Fruit fly (Drosophila melanogaster): ENCODE measurements around the gene CapaR.

The CapaR gene

dm6 chr3L:21536857-21537256, 25.1 kb downstream of the CapaR start, which contains the start of gene Rpn10 (continued):
- no peak for TF ChIP-seq CG32767 (GFP tag; IDR thresholded peaks at IDR 0.05)
- no peak for TF ChIP-seq Hr39 (optimal IDR thresholded peaks at IDR 0.05)
- no peak for TF ChIP-seq CG8359 (GFP tag; optimal IDR thresholded peaks at IDR 0.05; ENCODE audit: borderline replicate concordance)
- TF ChIP-seq Hr78 (GFP tag; optimal IDR thresholded peaks at IDR 0.05): peak in 1 of 2 experiments; percentile 99
- TF ChIP-seq Sin3A (optimal IDR thresholded peaks at IDR 0.05): peak; percentile 27
- TF ChIP-seq klu (GFP tag; IDR thresholded peaks at IDR 0.05): no peak
- TF ChIP-seq z (GFP tag; IDR thresholded peaks at IDR 0.05): no peak
- no peak for TF ChIP-seq hkb (optimal IDR thresholded peaks at IDR 0.05)
- TF ChIP-seq hkb (GFP tag; IDR thresholded peaks at IDR 0.05): no peak; the same call in 1 of the 2 replicates
- no peak for TF ChIP-seq NK7.1 (GFP tag; optimal IDR thresholded peaks at IDR 0.05)
- no peak for TF ChIP-seq ranshi (GFP tag; IDR thresholded peaks at IDR 0.05)
- peak; percentile 76 for TF ChIP-seq Ets97D (GFP tag; optimal IDR thresholded peaks at IDR 0.05)
- no peak for TF ChIP-seq kah (GFP tag; optimal IDR thresholded peaks at IDR 0.05)
- TF ChIP-seq CG9215 (GFP tag; IDR thresholded peaks at IDR 0.05): no peak
- no peak for TF ChIP-seq jing (GFP tag; optimal IDR thresholded peaks at IDR 0.05)
- TF ChIP-seq dimm (GFP tag; IDR thresholded peaks at IDR 0.05): no peak
- peak; percentile 99 for TF ChIP-seq MBD-R2 (GFP tag; IDR thresholded peaks at IDR 0.05)
- TF ChIP-seq chif (GFP tag; optimal IDR thresholded peaks at IDR 0.05): peak in 1 of 2 experiments; percentile 5
- TF ChIP-seq croc (GFP tag; conservative IDR thresholded peaks at IDR 0.05): no peak
- TF ChIP-seq sna (GFP tag; IDR thresholded peaks at IDR 0.05; ENCODE audit: partially characterized antibody): peak; percentile 94
- no peak for TF ChIP-seq CG4360 (GFP tag; IDR thresholded peaks at IDR 0.05)
- peak; percentile 64 for TF ChIP-seq phol (tag; optimal IDR thresholded peaks at IDR 0.05)
- TF ChIP-seq fd3F (GFP tag; optimal IDR thresholded peaks at IDR 0.05): no peak
- TF ChIP-seq CTCF (GFP tag; optimal IDR thresholded peaks at IDR 0.05): peak; percentile 73
- TF ChIP-seq scrt (GFP tag; optimal IDR thresholded peaks at IDR 0.05): no peak
- TF ChIP-seq CG11723 (GFP tag; optimal IDR thresholded peaks at IDR 0.05): no peak
- TF ChIP-seq esg (GFP tag; conservative IDR thresholded peaks at IDR 0.05): no peak
- TF ChIP-seq CG34422 (GFP tag; IDR thresholded peaks at IDR 0.05): peak; percentile 61; the same call in 1 of the 3 replicates
- TF ChIP-seq ro (GFP tag; IDR thresholded peaks at IDR 0.05): no peak
- no peak for TF ChIP-seq CG12744 (GFP tag; optimal IDR thresholded peaks at IDR 0.05)
- peak; percentile 58 for TF ChIP-seq CG10267 (tag; optimal IDR thresholded peaks at IDR 0.05)
- no peak for TF ChIP-seq sqz (GFP tag; optimal IDR thresholded peaks at IDR 0.05)
- no peak for TF ChIP-seq lbe (GFP tag; optimal IDR thresholded peaks at IDR 0.05)
- TF ChIP-seq Bteb2 (GFP tag; optimal IDR thresholded peaks at IDR 0.05): no peak
- peak; percentile 99 for TF ChIP-seq amos (GFP tag; IDR thresholded peaks at IDR 0.05; ENCODE audit: partially characterized antibody)
- no peak for TF ChIP-seq CG30431 (GFP tag; optimal IDR thresholded peaks at IDR 0.05)
- no peak for TF ChIP-seq B-H1 (GFP tag; IDR thresholded peaks at IDR 0.05)
- TF ChIP-seq CG4854 (GFP tag; optimal IDR thresholded peaks at IDR 0.05): peak; percentile 10
- TF ChIP-seq ato (GFP tag; IDR thresholded peaks at IDR 0.05; ENCODE audit: partially characterized antibody): peak; percentile 97
- no peak for TF ChIP-seq cg (GFP tag; optimal IDR thresholded peaks at IDR 0.05)
- TF ChIP-seq tio (GFP tag; optimal IDR thresholded peaks at IDR 0.05): no peak
- TF ChIP-seq Nf-YC (tag; optimal IDR thresholded peaks at IDR 0.05): no peak
- no peak for TF ChIP-seq CrebB (tag; optimal IDR thresholded peaks at IDR 0.05)
- no peak for TF ChIP-seq gcm2 (GFP tag; optimal IDR thresholded peaks at IDR 0.05)
- peak; percentile 8 for TF ChIP-seq CG10979 (tag; optimal IDR thresholded peaks at IDR 0.05)
- TF ChIP-seq Jarid2 (GFP tag; optimal IDR thresholded peaks at IDR 0.05): no peak
- no peak for TF ChIP-seq wdn (GFP tag; IDR thresholded peaks at IDR 0.05)
- TF ChIP-seq CG11247 (GFP tag; IDR thresholded peaks at IDR 0.05): no peak
- TF ChIP-seq CG4707 (GFP tag; optimal IDR thresholded peaks at IDR 0.05): no peak
- peak; percentile 18 for TF ChIP-seq NC2β (GFP tag; optimal IDR thresholded peaks at IDR 0.05)
- TF ChIP-seq CG13424 (tag; optimal IDR thresholded peaks at IDR 0.05): peak; percentile 44
- TF ChIP-seq CG31388 (GFP tag; optimal IDR thresholded peaks at IDR 0.05): no peak
- TF ChIP-seq grn (GFP tag; optimal IDR thresholded peaks at IDR 0.05): no peak

All from whole organism, embryonic.